Fruit fly (Drosophila melanogaster) whole organism, embryonic: Measurements from ENCODE around the gene Ac3.

ENCODE experiments used
- Adf1 ChIP-seq: fragments of 200-800 bp; sonication (Bioruptor generic); IDR thresholded peaks from 2 replicates; pipeline ENCODE4 v1.3.6; 2022; ENCODE audit warnings: missing biosample characterization, missing genetic modification characterization
- Awh ChIP-seq: fragments of 200-800 bp; sonication (Bioruptor generic); IDR thresholded peaks from 2 replicates; pipeline ENCODE4, ENCODE4 v1.3.6; 2022; ENCODE audit warnings: missing biosample characterization, missing genetic modification characterization
- CG10147 ChIP-seq: fragments of 200-800 bp; sonication (Bioruptor generic); optimal IDR thresholded peaks from 2 replicates; lab custom pipeline; 2019; ENCODE audit warnings: missing biosample characterization, mild to moderate bottlenecking, missing genetic modification characterization, moderate library complexity
- CG10543 ChIP-seq: fragments of 200-800 bp; sonication (Bioruptor generic); optimal IDR thresholded peaks from 3 replicates; lab custom pipeline; 2017; ENCODE audit warnings: missing biosample characterization, mild to moderate bottlenecking, missing genetic modification characterization, moderate library complexity
- CG11504 ChIP-seq: fragments of 200-800 bp; sonication (Bioruptor generic); optimal IDR thresholded peaks from 3 replicates; lab custom pipeline; 2019; ENCODE audit warnings: missing biosample characterization, mild to moderate bottlenecking, missing genetic modification characterization, moderate library complexity
- CG12391 ChIP-seq: fragments of 200-800 bp; sonication (Bioruptor generic); optimal IDR thresholded peaks from 3 replicates; lab custom pipeline; 2018; ENCODE audit warnings: missing biosample characterization, mild to moderate bottlenecking, missing genetic modification characterization, moderate library complexity
- CG12769 ChIP-seq: fragments of 200-800 bp; sonication (Bioruptor generic); optimal IDR thresholded peaks from 2 replicates; lab custom pipeline; 2019; ENCODE audit warnings: missing biosample characterization, mild to moderate bottlenecking, missing genetic modification characterization, moderate library complexity
- CG14860 ChIP-seq: fragments of 200-800 bp; sonication (Bioruptor generic); IDR thresholded peaks from 3 replicates; pipeline ENCODE4 v1.3.6; 2022; ENCODE audit warnings: missing biosample characterization, missing genetic modification characterization; ENCODE audit not compliant: partially characterized antibody
- CG15514 ChIP-seq: fragments of 200-800 bp; sonication (Bioruptor generic); optimal IDR thresholded peaks from 3 replicates; lab custom pipeline; 2017; ENCODE audit warnings: missing biosample characterization, missing genetic modification characterization, mild to moderate bottlenecking, moderate library complexity, missing genetic modification reagents
- CG1602 ChIP-seq: fragments of 200-800 bp; sonication (Bioruptor generic); optimal IDR thresholded peaks from 3 replicates; lab custom pipeline; 2016; ENCODE audit warnings: missing biosample characterization, missing genetic modification characterization
- CG30403 ChIP-seq: fragments of 200-800 bp; sonication (Bioruptor generic); optimal IDR thresholded peaks from 3 replicates; lab custom pipeline; 2016; ENCODE audit warnings: missing biosample characterization, missing genetic modification characterization
- CG32532 ChIP-seq: fragments of 200-800 bp; sonication (Bioruptor generic); IDR thresholded peaks from 2 replicates; pipeline ENCODE4 v1.3.6; 2022; ENCODE audit warnings: missing biosample characterization, missing genetic modification characterization
- CG32767 ChIP-seq: fragments of 200-800 bp; sonication (Bioruptor generic); IDR thresholded peaks from 2 replicates; pipeline ENCODE4 v1.3.6; 2022; ENCODE audit warnings: missing biosample characterization, missing genetic modification characterization
- CG34422 ChIP-seq: fragments of 200-800 bp; sonication (Bioruptor generic); IDR thresholded peaks from 3 replicates; pipeline ENCODE4 v1.3.6; 2022; ENCODE audit warnings: missing biosample characterization, missing genetic modification characterization
- CG5180 ChIP-seq: fragments of 200-800 bp; sonication (Bioruptor generic); optimal IDR thresholded peaks from 3 replicates; lab custom pipeline; 2017; ENCODE audit warnings: missing biosample characterization, missing genetic modification characterization, mild to moderate bottlenecking, moderate library complexity, missing genetic modification reagents
- CG6689 ChIP-seq: fragments of 200-800 bp; sonication (Bioruptor generic); IDR thresholded peaks from 2 replicates; pipeline ENCODE4 v1.3.6; 2022; ENCODE audit warnings: missing biosample characterization, missing genetic modification characterization
- CG7839 ChIP-seq: fragments of 200-800 bp; sonication (Bioruptor generic); optimal IDR thresholded peaks from 3 replicates; lab custom pipeline; 2018; ENCODE audit warnings: missing biosample characterization, mild to moderate bottlenecking, missing genetic modification characterization, moderate library complexity
- CG8944 ChIP-seq: fragments of 200-800 bp; sonication (Bioruptor generic); optimal IDR thresholded peaks from 3 replicates; lab custom pipeline; 2016; ENCODE audit warnings: missing biosample characterization, missing genetic modification characterization
- CG9727 ChIP-seq: fragments of 200-800 bp; sonication (Bioruptor generic); optimal IDR thresholded peaks from 3 replicates; lab custom pipeline; 2017; ENCODE audit warnings: missing biosample characterization, mild to moderate bottlenecking, missing genetic modification characterization
- CG9797 ChIP-seq: fragments of 200-800 bp; sonication (Bioruptor generic); optimal IDR thresholded peaks from 3 replicates; lab custom pipeline; 2018; ENCODE audit warnings: missing biosample characterization, mild to moderate bottlenecking, missing genetic modification characterization
- Dref ChIP-seq: fragments of 200-800 bp; sonication (Bioruptor generic); IDR thresholded peaks from 2 replicates; pipeline ENCODE4 v1.3.6; 2022; ENCODE audit warnings: missing biosample characterization, missing genetic modification characterization
- Drgx ChIP-seq: fragments of 200-800 bp; sonication (Bioruptor generic); IDR thresholded peaks from 2 replicates; pipeline ENCODE4 v1.3.6; 2022; ENCODE audit warnings: missing biosample characterization, missing genetic modification characterization
- Ets97D ChIP-seq: fragments of 200-800 bp; sonication (Bioruptor generic); optimal IDR thresholded peaks from 3 replicates; lab custom pipeline; 2016; ENCODE audit warnings: missing biosample characterization, missing genetic modification characterization
- Fer1 ChIP-seq: fragments of 200-800 bp; sonication (Bioruptor generic); optimal IDR thresholded peaks from 2 replicates; lab custom pipeline; 2017; ENCODE audit warnings: missing biosample characterization, mild to moderate bottlenecking, missing genetic modification characterization
- Gsc ChIP-seq: fragments of 200-800 bp; sonication (Bioruptor generic); IDR thresholded peaks from 2 replicates; pipeline ENCODE4 v1.3.6; 2022; ENCODE audit warnings: missing biosample characterization, missing genetic modification characterization
- Gug ChIP-seq: fragments of 200-800 bp; sonication (Bioruptor generic); IDR thresholded peaks from 4 replicates; pipeline ENCODE4 v1.3.6; 2022; ENCODE audit warnings: missing biosample characterization, missing genetic modification characterization
- Hsf ChIP-seq: fragments of 200-800 bp; sonication (Bioruptor generic); optimal IDR thresholded peaks from 3 replicates; lab custom pipeline; 2016; ENCODE audit warnings: missing biosample characterization, missing genetic modification characterization
- MBD-R2 ChIP-seq: fragments of 200-800 bp; sonication (Bioruptor generic); IDR thresholded peaks from 2 replicates; pipeline ENCODE4 v1.3.6; 2022; ENCODE audit warnings: missing biosample characterization, missing genetic modification characterization
- MESR4 ChIP-seq: fragments of 200-800 bp; sonication (Bioruptor generic); optimal IDR thresholded peaks from 2 replicates; lab custom pipeline; 2018; ENCODE audit warnings: missing biosample characterization, mild to moderate bottlenecking, missing genetic modification characterization, moderate library complexity
- Med ChIP-seq: fragments of 200-800 bp; sonication (Bioruptor generic); peaks from one replicate; lab custom pipeline; 2016; ENCODE audit warnings: missing biosample characterization, missing genetic modification characterization, mild to moderate bottlenecking, inconsistent platforms, moderate library complexity
- TFAM ChIP-seq: fragments of 200-800 bp; sonication (Bioruptor generic); optimal IDR thresholded peaks from 2 replicates; lab custom pipeline; 2017; ENCODE audit warnings: missing biosample characterization, missing genetic modification characterization, inconsistent platforms
- Trl ChIP-seq, 3 experiments: fragments of >200 bp in 2 of 3; fragments of 200-800 bp in 1 of 3; sonication (Bioruptor generic) in 1 of 3; optimal IDR thresholded peaks; 2 replicates in 1 of 3; 3 replicates in 2 of 3; lab custom pipeline; 2016 to 2017; ENCODE audit warnings: missing biosample characterization in 1 of 3, missing genetic modification characterization in 1 of 3
- bab2 ChIP-seq: fragments of 200-800 bp; sonication (Bioruptor generic); optimal IDR thresholded peaks from 2 replicates; lab custom pipeline; 2016; ENCODE audit warnings: missing biosample characterization, missing genetic modification characterization
- bbx ChIP-seq: fragments of 200-800 bp; sonication (Bioruptor generic); IDR thresholded peaks from 2 replicates; pipeline ENCODE4 v1.3.6; 2022; ENCODE audit warnings: missing biosample characterization, missing genetic modification characterization; ENCODE audit not compliant: partially characterized antibody
- cg ChIP-seq: fragments of 200-800 bp; sonication (Bioruptor generic); optimal IDR thresholded peaks from 3 replicates; lab custom pipeline; 2019; ENCODE audit warnings: missing biosample characterization, mild to moderate bottlenecking, missing genetic modification characterization, moderate library complexity
- chinmo ChIP-seq: fragments of 200-800 bp; sonication (Bioruptor generic); IDR thresholded peaks from 4 replicates; pipeline ENCODE4 v1.3.6; 2022; ENCODE audit warnings: missing biosample characterization, missing genetic modification characterization; ENCODE audit not compliant: partially characterized antibody
- ci ChIP-seq: fragments of 200-800 bp; sonication (Bioruptor generic); IDR thresholded peaks from 3 replicates; pipeline ENCODE4 v1.3.6; 2022; ENCODE audit warnings: missing biosample characterization, missing genetic modification characterization
- crol ChIP-seq: fragments of 200-800 bp; sonication (Bioruptor generic); IDR thresholded peaks from 2 replicates; pipeline ENCODE4 v1.3.6; 2022; ENCODE audit warnings: missing biosample characterization, missing genetic modification characterization
- esg ChIP-seq: fragments of 200-800 bp; sonication (Bioruptor generic); conservative IDR thresholded peaks from 2 replicates; pipeline ENCODE4 v1.3.6; 2022; ENCODE audit warnings: missing biosample characterization, missing genetic modification characterization
- hbn ChIP-seq: fragments of 200-800 bp; sonication (Bioruptor generic); IDR thresholded peaks from 2 replicates; pipeline ENCODE4 v1.3.6; 2022; ENCODE audit warnings: missing biosample characterization, missing genetic modification characterization; ENCODE audit not compliant: partially characterized antibody
- lbe ChIP-seq: fragments of 200-800 bp; sonication (Bioruptor generic); optimal IDR thresholded peaks from 2 replicates; lab custom pipeline; 2016; ENCODE audit warnings: missing biosample characterization, mild to moderate bottlenecking, missing genetic modification characterization
- luna ChIP-seq: fragments of 200-800 bp; sonication (Bioruptor generic); optimal IDR thresholded peaks from 2 replicates; lab custom pipeline; 2016; ENCODE audit warnings: missing biosample characterization, missing genetic modification characterization
- odd ChIP-seq: fragments of 200-800 bp; sonication (Bioruptor generic); optimal IDR thresholded peaks from 2 replicates; lab custom pipeline; 2017; ENCODE audit warnings: missing biosample characterization, mild to moderate bottlenecking, missing genetic modification characterization
- onecut ChIP-seq: fragments of 200-800 bp; sonication (Bioruptor generic); IDR thresholded peaks from 2 replicates; pipeline ENCODE4 v1.3.6; 2022; ENCODE audit warnings: missing biosample characterization, missing genetic modification characterization
- pan ChIP-seq, 4 experiments: fragments of >200 bp in 3 of 4; fragments of 200-800 bp in 1 of 4; sonication (Bioruptor generic) in 1 of 4; optimal IDR thresholded peaks in 3 of 4; IDR thresholded peaks in 1 of 4; 2 replicates each; pipeline versions ENCODE4 v1.3.6 to Lab custom; 2017 to 2022; ENCODE audit warnings: missing biosample characterization in 2 of 4, missing genetic modification characterization in 2 of 4, mixed read lengths in 1 of 4
- sima ChIP-seq: fragments of 200-800 bp; sonication (Bioruptor generic); optimal IDR thresholded peaks from 2 replicates; lab custom pipeline; 2016; ENCODE audit warnings: missing biosample characterization, missing genetic modification characterization
- stc ChIP-seq: fragments of 200-800 bp; sonication (Bioruptor generic); IDR thresholded peaks from 2 replicates; pipeline ENCODE4 v1.3.6; 2022; ENCODE audit warnings: missing biosample characterization, missing genetic modification characterization
- stwl ChIP-seq: fragments of 200-800 bp; sonication (Bioruptor generic); optimal IDR thresholded peaks from 3 replicates; lab custom pipeline; 2018; ENCODE audit warnings: missing biosample characterization, mild to moderate bottlenecking, missing genetic modification characterization, moderate library complexity
- sug ChIP-seq: fragments of 200-800 bp; optimal IDR thresholded peaks from 2 replicates; lab custom pipeline; 2019; ENCODE audit warnings: missing biosample characterization, mild to moderate bottlenecking, missing genetic modification characterization, moderate library complexity
- yki ChIP-seq: fragments of >200 bp; optimal IDR thresholded peaks from 3 replicates; lab custom pipeline; 2018

Ac3 gene

dm6 chr2L:21676556-21676955, 44.2 kb downstream of the Ac3 start:
- TF ChIP-seq CG32532 (peak; percentile 32; the same call in 1 of the 2 replicates), Dref (GFP tag; lab: Robert Waterston, UW) (no peak), cg (peak; percentile 79), CG30403 (no peak), bab2 (GFP tag; lab: Kevin White, UChicago) (no peak), stc (GFP tag; lab: Robert Waterston, UW) (no peak), CG15514 (peak; percentile 12), Gug (GFP tag; lab: Robert Waterston, UW) (no peak), onecut (GFP tag; lab: Robert Waterston, UW) (peak; percentile 86), Fer1 (GFP tag; lab: Kevin White, UChicago) (no peak), luna (no peak), hbn (GFP tag; lab: Robert Waterston, UW) (no peak), sug (tag; lab: Kevin White, UChicago) (peak; percentile 80), Drgx (GFP tag; lab: Robert Waterston, UW) (no peak), Hsf (GFP tag; lab: Kevin White, UChicago) (no peak), ci (GFP tag; lab: Robert Waterston, UW) (0 out of 3 replicates have a peak, but pooled peaks have one; percentile 23), odd (GFP tag; lab: Kevin White, UChicago) (no peak), Med (GFP tag; lab: Kevin White, UChicago) (peak; percentile 36), sima (GFP tag; lab: Kevin White, UChicago) (no peak), CG9797 (GFP tag; lab: Kevin White, UChicago) (no peak), CG34422 (GFP tag; lab: Robert Waterston, UW) (peak; percentile 46; the same call in 1 of the 3 replicates), CG14860 (GFP tag; lab: Robert Waterston, UW) (no peak), pan (optimal IDR thresholded peaks at IDR 0.05; lab: Kevin White, UChicago) (no peak), pan (GFP tag; optimal IDR thresholded peaks at IDR 0.05 in 1 of 2, IDR thresholded peaks at IDR 0.05 in 1 of 2) (no peak), TFAM (no peak), CG32767 (GFP tag; lab: Robert Waterston, UW) (peak; percentile 73; the same call in 1 of the 2 replicates), MBD-R2 (GFP tag; lab: Robert Waterston, UW) (peak; percentile 18; the same call in 1 of the 2 replicates), MESR4 (no peak), CG10147 (GFP tag; lab: Kevin White, UChicago) (no peak), CG9727 (GFP tag; lab: Kevin White, UChicago) (no peak), Awh (GFP tag; lab: Robert Waterston, UW) (no peak), CG6689 (GFP tag; lab: Robert Waterston, UW) (no peak), CG10543 (GFP tag; lab: Kevin White, UChicago) (no peak), stwl (no peak), bbx (GFP tag; lab: Robert Waterston, UW) (no peak), CG7839 (tag; lab: Kevin White, UChicago) (no peak), yki (lab: Kevin White, UChicago) (no peak), Adf1 (GFP tag; lab: Robert Waterston, UW) (no peak), esg (no peak), CG11504 (tag; lab: Kevin White, UChicago) (peak; percentile 32), chinmo (GFP tag; lab: Robert Waterston, UW) (peak; percentile 89; the same call in 2 of the 4 replicates), lbe (no peak), CG12391 (tag; lab: Kevin White, UChicago) (no peak), Ets97D (peak; percentile 16), CG5180 (GFP tag; lab: Kevin White, UChicago) (no peak), CG8944 (GFP tag; lab: Kevin White, UChicago) (no peak), Gsc (GFP tag; lab: Robert Waterston, UW) (no peak), crol (GFP tag; lab: Robert Waterston, UW) (peak; percentile 57; the same call in 1 of the 2 replicates), CG1602 (GFP tag; lab: Kevin White, UChicago) (no peak), Trl (optimal IDR thresholded peaks at IDR 0.05; lab: Kevin White, UChicago) (peak; percentile 38 to 72), Trl (GFP tag; optimal IDR thresholded peaks at IDR 0.05; lab: Kevin White, UChicago) (no peak), CG12769 (tag; lab: Kevin White, UChicago) (peak; percentile 50)
